Fruit fly (Drosophila melanogaster): Measurements from ENCODE around the gene Eig71Ej.

DNA sequence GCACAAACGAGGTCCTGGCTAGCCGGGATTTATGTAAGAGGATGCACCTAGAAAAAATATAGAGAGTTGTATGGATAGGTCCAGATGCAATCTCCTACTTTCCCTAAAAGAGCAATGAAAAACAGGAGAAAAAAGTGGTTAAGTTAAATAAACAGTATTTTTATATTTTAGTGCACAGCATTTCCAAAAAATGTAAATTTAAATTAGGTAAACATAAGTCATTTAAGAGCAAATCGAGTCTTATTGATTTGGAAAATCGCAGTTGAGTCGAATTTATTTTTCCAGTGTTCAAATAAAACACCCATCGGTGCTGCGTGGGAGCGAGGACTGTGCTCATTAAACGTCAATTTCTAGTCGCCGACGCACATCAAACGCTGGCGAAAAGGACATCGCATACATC, 4.9 kb upstream of the Eig71Ej start:
- TF ChIP-seq Mio (GFP tag; optimal IDR thresholded peaks at IDR 0.05), result no peak
- TF ChIP-seq psq (GFP tag; optimal IDR thresholded peaks at IDR 0.05), result no peak
- no peak for TF ChIP-seq sage (GFP tag; optimal IDR thresholded peaks at IDR 0.05)
- TF ChIP-seq Myc (optimal IDR thresholded peaks at IDR 0.05), result no peak
- TF ChIP-seq br (GFP tag; optimal IDR thresholded peaks at IDR 0.05), result no peak
